Fruit fly (Drosophila melanogaster): ENCODE measurements around the gene Zw.

dm6 chrX:19716325-19716917 lies 49.4 kb downstream of the Zw start:
- TF ChIP-seq CG8478 (optimal IDR thresholded peaks at IDR 0.05) (no peak), CTCF (optimal IDR thresholded peaks at IDR 0.05) (no peak)

Measured in S2 (cell line).